Worm (Caenorhabditis elegans) whole organism, young adult: ENCODE results near the gene F10E7.1.

Experiments used
- C06A6.2 ChIP-seq: fragments of 200-800 bp; sonication (Bioruptor generic); conservative IDR thresholded peaks from 2 replicates; pipeline ENCODE4 v1.3.6; 2022; ENCODE audit warnings: missing genetic modification characterization, missing compliant biosample characterization
- F10E7.11 ChIP-seq: sonication (generic microtip); optimal IDR thresholded peaks from 2 replicates; lab custom pipeline; 2017; ENCODE audit warnings: mild to moderate bottlenecking, missing genetic modification characterization, moderate library complexity, missing compliant biosample characterization
- K11D2.4 ChIP-seq: fragments of 200-800 bp; sonication (Bioruptor generic); IDR thresholded peaks from 2 replicates; pipeline ENCODE4 v1.3.6; 2022; ENCODE audit warnings: missing genetic modification reagents, missing genetic modification characterization, missing compliant biosample characterization
- Y53F4B.3 ChIP-seq: fragments of 200-800 bp; sonication (Bioruptor generic); IDR thresholded peaks from 2 replicates; pipeline ENCODE4 v1.3.6; 2022; ENCODE audit warnings: missing genetic modification reagents, missing genetic modification characterization, missing compliant biosample characterization
- die-1 ChIP-seq: sonication (generic microtip); optimal IDR thresholded peaks from 2 replicates; lab custom pipeline; 2016; ENCODE audit warnings: missing genotype, mild to moderate bottlenecking, missing genetic modification characterization, missing compliant biosample characterization
- let-526 ChIP-seq: fragments of 200-800 bp; sonication (Bioruptor generic); IDR thresholded peaks from 2 replicates; pipeline ENCODE4 v1.3.6; 2022; ENCODE audit warnings: missing genetic modification reagents, missing genetic modification characterization, missing compliant biosample characterization
- mxl-1 ChIP-seq: sonication (generic microtip); optimal IDR thresholded peaks from 2 replicates; lab custom pipeline; 2016; ENCODE audit warnings: missing genetic modification characterization, missing compliant biosample characterization
- snpc-1.1 ChIP-seq: sonication (generic microtip); optimal IDR thresholded peaks from 2 replicates; lab custom pipeline; 2017; ENCODE audit warnings: missing genetic modification characterization, mild to moderate bottlenecking, missing compliant biosample characterization, antibody characterized with exemption, moderate library complexity, missing genotype, missing genetic modification reagents; ENCODE audit not compliant: insufficient read depth
- snpc-4 ChIP-seq, 5 experiments: fragments of 150-350 bp in 1 of 5; sonication (generic microtip) in 4 of 5; optimal IDR thresholded peaks; 2 replicates each; lab custom pipeline; 2014 to 2018; ENCODE audit warnings: missing genetic modification characterization in 5 of 5, missing biosample characterization in 3 of 5, antibody characterized with exemption in 2 of 5, mild to moderate bottlenecking in 2 of 5, missing compliant biosample characterization in 2 of 5, missing genotype in 2 of 5, moderate library complexity in 2 of 5, missing genetic modification reagents in 1 of 5
- unc-62 ChIP-seq: fragments of 150-350 bp; optimal IDR thresholded peaks from 2 replicates; lab custom pipeline; 2014; ENCODE audit warnings: missing biosample characterization, missing genetic modification reagents, missing genetic modification characterization

DNA sequence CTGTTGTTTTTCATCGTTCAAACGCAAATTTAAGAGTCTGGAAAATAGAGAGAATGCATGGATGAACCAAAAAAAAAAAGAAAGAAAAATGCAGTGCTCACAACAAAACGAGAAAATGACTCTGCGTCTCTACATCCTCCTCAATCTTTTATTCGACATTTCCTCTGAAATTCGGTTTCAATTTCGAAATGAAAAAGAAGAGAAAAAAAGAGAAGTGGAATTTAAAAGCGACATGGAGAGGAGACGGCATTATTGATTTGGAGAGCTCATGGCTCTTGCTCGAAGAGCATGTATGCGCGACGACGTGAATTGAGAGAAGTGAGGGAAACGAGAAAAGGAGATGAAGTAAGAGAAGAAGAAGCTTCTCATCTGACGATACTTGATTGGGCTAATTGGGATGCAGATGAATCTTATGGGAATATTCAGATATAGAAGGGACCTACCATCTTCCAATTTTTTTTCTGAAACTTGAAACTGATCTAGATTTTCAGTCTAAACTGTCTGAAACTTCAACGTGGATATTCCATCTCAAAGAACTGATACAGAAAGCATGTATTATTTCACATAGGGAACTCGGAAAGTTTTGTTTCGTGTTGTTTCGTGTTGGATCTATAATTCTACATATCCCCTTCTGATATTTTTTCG lies 15.4 kb upstream of the F10E7.1 start:
- TF ChIP-seq Y53F4B.3 (no peak), mxl-1 (tag; lab: Kevin White, UChicago) (no peak), die-1 (tag; lab: Kevin White, UChicago) (no peak), let-526 (GFP tag; lab: Robert Waterston, UW) (no peak), snpc-4 (GFP tag; optimal IDR thresholded peaks at IDR 0.05; lab: Kevin White, UChicago) (no peak), snpc-4 (tag; optimal IDR thresholded peaks at IDR 0.05; lab: Kevin White, UChicago) (no peak), unc-62 (GFP tag; lab: Kevin White, UChicago) (no peak), K11D2.4 (GFP tag; lab: Robert Waterston, UW) (no peak), C06A6.2 (GFP tag; lab: Robert Waterston, UW) (no peak), F10E7.11 (tag; lab: Kevin White, UChicago) (peak; percentile 21), snpc-1.1 (tag; lab: Kevin White, UChicago) (no peak)
